Fruit fly (Drosophila melanogaster) whole organism, embryonic: ENCODE data around the gene CG14088.

Experiments
- Aef1 ChIP-seq: fragments of 200-800 bp; sonication (Bioruptor generic); IDR thresholded peaks from 3 replicates; pipeline ENCODE4 v1.3.6; 2022; ENCODE audit warnings: missing biosample characterization, missing genetic modification characterization
- Atf6 ChIP-seq: fragments of 200-800 bp; sonication (Bioruptor generic); IDR thresholded peaks from 2 replicates; pipeline ENCODE4 v1.3.6; 2022; ENCODE audit warnings: missing biosample characterization, missing genetic modification characterization
- Awh ChIP-seq: fragments of 200-800 bp; sonication (Bioruptor generic); IDR thresholded peaks from 2 replicates; pipeline ENCODE4, ENCODE4 v1.3.6; 2022; ENCODE audit warnings: missing biosample characterization, missing genetic modification characterization
- Bgb ChIP-seq: fragments of 200-800 bp; sonication (Bioruptor generic); IDR thresholded peaks from 2 replicates; pipeline ENCODE4 v1.3.6; 2022; ENCODE audit warnings: missing biosample characterization, missing genetic modification characterization; ENCODE audit not compliant: partially characterized antibody
- BtbVII ChIP-seq: fragments of 200-800 bp; sonication (Bioruptor generic); optimal IDR thresholded peaks from 3 replicates; lab custom pipeline; 2017; ENCODE audit warnings: missing biosample characterization, mild to moderate bottlenecking, missing genetic modification characterization
- CG11247 ChIP-seq: fragments of 200-800 bp; sonication (Bioruptor generic); IDR thresholded peaks from 2 replicates; pipeline ENCODE4 v1.3.6; 2022; ENCODE audit warnings: missing biosample characterization, missing genetic modification characterization
- CG13123 ChIP-seq: fragments of 200-800 bp; sonication (Bioruptor generic); optimal IDR thresholded peaks from 2 replicates; lab custom pipeline; 2016; ENCODE audit warnings: missing biosample characterization, missing genetic modification characterization
- CG16863 ChIP-seq: fragments of 200-800 bp; sonication (Bioruptor generic); optimal IDR thresholded peaks from 3 replicates; lab custom pipeline; 2016; ENCODE audit warnings: missing biosample characterization, missing genetic modification characterization
- CG17359 ChIP-seq: fragments of 200-800 bp; sonication (Bioruptor generic); optimal IDR thresholded peaks from 3 replicates; lab custom pipeline; 2018; ENCODE audit warnings: missing biosample characterization, mild to moderate bottlenecking, missing genetic modification characterization, moderate library complexity
- CG17385 ChIP-seq: fragments of 200-800 bp; sonication (Bioruptor generic); optimal IDR thresholded peaks from 3 replicates; lab custom pipeline; 2018; ENCODE audit warnings: missing biosample characterization, mild to moderate bottlenecking, missing genetic modification characterization
- CG1792 ChIP-seq: fragments of 200-800 bp; sonication (Bioruptor generic); optimal IDR thresholded peaks from 2 replicates; lab custom pipeline; 2016; ENCODE audit warnings: missing biosample characterization, missing genetic modification characterization
- CG18262 ChIP-seq: fragments of 200-800 bp; optimal IDR thresholded peaks from 3 replicates; lab custom pipeline; 2019; ENCODE audit warnings: missing biosample characterization, mild to moderate bottlenecking, missing genetic modification characterization, moderate library complexity
- CG1832 ChIP-seq: fragments of 200-800 bp; sonication (Bioruptor generic); optimal IDR thresholded peaks from 2 replicates; lab custom pipeline; 2017; ENCODE audit warnings: missing biosample characterization, mild to moderate bottlenecking, missing genetic modification characterization, inconsistent platforms
- CG32532 ChIP-seq: fragments of 200-800 bp; sonication (Bioruptor generic); IDR thresholded peaks from 2 replicates; pipeline ENCODE4 v1.3.6; 2022; ENCODE audit warnings: missing biosample characterization, missing genetic modification characterization
- CG3407 ChIP-seq: fragments of 200-800 bp; sonication (Bioruptor generic); optimal IDR thresholded peaks from 2 replicates; lab custom pipeline; 2018; ENCODE audit warnings: missing biosample characterization, mild to moderate bottlenecking, missing genetic modification characterization
- CG34376 ChIP-seq: fragments of 200-800 bp; sonication (Bioruptor generic); optimal IDR thresholded peaks from 2 replicates; lab custom pipeline; 2018; ENCODE audit warnings: missing biosample characterization, mild to moderate bottlenecking, missing genetic modification characterization
- CG4404 ChIP-seq: fragments of 200-800 bp; sonication (Bioruptor generic); IDR thresholded peaks from 2 replicates; pipeline ENCODE4 v1.3.6; 2022; ENCODE audit warnings: missing biosample characterization, missing genetic modification characterization
- CG4730 ChIP-seq: fragments of 200-800 bp; sonication (Bioruptor generic); IDR thresholded peaks from 2 replicates; pipeline ENCODE4 v1.3.6; 2022; ENCODE audit warnings: missing biosample characterization, missing genetic modification characterization
- CG5180 ChIP-seq: fragments of 200-800 bp; sonication (Bioruptor generic); optimal IDR thresholded peaks from 3 replicates; lab custom pipeline; 2017; ENCODE audit warnings: missing biosample characterization, missing genetic modification characterization, mild to moderate bottlenecking, moderate library complexity, missing genetic modification reagents
- CG8089 ChIP-seq: fragments of 200-800 bp; sonication (Bioruptor generic); optimal IDR thresholded peaks from 3 replicates; lab custom pipeline; 2016; ENCODE audit warnings: missing biosample characterization, missing genetic modification characterization
- CG9437 ChIP-seq: fragments of 200-800 bp; sonication (Bioruptor generic); optimal IDR thresholded peaks from 2 replicates; lab custom pipeline; 2018; ENCODE audit warnings: missing biosample characterization, mild to moderate bottlenecking, missing genetic modification characterization
- Camta ChIP-seq: fragments of 200-800 bp; sonication (Bioruptor generic); optimal IDR thresholded peaks from 2 replicates; lab custom pipeline; 2016; ENCODE audit warnings: missing biosample characterization, missing genetic modification characterization
- D ChIP-seq, 2 experiments: fragments of 200-800 bp in 1 of 2; fragments of >200 bp in 1 of 2; sonication (Bioruptor generic) in 1 of 2; optimal IDR thresholded peaks; 2 replicates in 1 of 2; 3 replicates in 1 of 2; lab custom pipeline; 2017; ENCODE audit warnings: mild to moderate bottlenecking in 1 of 2, missing biosample characterization in 1 of 2, missing genetic modification characterization in 1 of 2, missing genetic modification reagents in 1 of 2
- Dip3 ChIP-seq: fragments of 200-800 bp; sonication (Bioruptor generic); optimal IDR thresholded peaks from 3 replicates; lab custom pipeline; 2016; ENCODE audit warnings: missing biosample characterization, missing genetic modification characterization
- Eip74EF ChIP-seq, 2 experiments: fragments of 200-800 bp in 1 of 2; fragments of >200 bp in 1 of 2; sonication (Bioruptor generic) in 1 of 2; optimal IDR thresholded peaks; 2 replicates each; lab custom pipeline; 2017 to 2019; ENCODE audit warnings: missing biosample characterization in 2 of 2, missing genetic modification characterization in 2 of 2, mild to moderate bottlenecking in 1 of 2, moderate library complexity in 1 of 2
- H2.0 ChIP-seq: fragments of 200-800 bp; sonication (Bioruptor generic); IDR thresholded peaks from 2 replicates; pipeline ENCODE4 v1.3.6; 2022; ENCODE audit warnings: missing biosample characterization, missing genetic modification characterization
- HLH54F ChIP-seq: fragments of 200-800 bp; sonication (Bioruptor generic); optimal IDR thresholded peaks from 3 replicates; lab custom pipeline; 2016; ENCODE audit warnings: missing biosample characterization, missing genetic modification characterization
- HmgZ ChIP-seq: fragments of 200-800 bp; sonication (Bioruptor generic); optimal IDR thresholded peaks from 2 replicates; lab custom pipeline; 2018; ENCODE audit warnings: missing biosample characterization, mild to moderate bottlenecking, missing genetic modification characterization
- MTF-1 ChIP-seq: fragments of 200-800 bp; sonication (Bioruptor generic); optimal IDR thresholded peaks from 2 replicates; lab custom pipeline; 2018; ENCODE audit warnings: missing biosample characterization, mild to moderate bottlenecking, missing genetic modification characterization, borderline replicate concordance
- Mrtf ChIP-seq: fragments of 200-800 bp; sonication (Bioruptor generic); IDR thresholded peaks from 3 replicates; pipeline ENCODE4 v1.3.6; 2022; ENCODE audit warnings: missing biosample characterization, missing genetic modification characterization
- Oli ChIP-seq: fragments of 200-800 bp; sonication (Bioruptor generic); optimal IDR thresholded peaks from 2 replicates; lab custom pipeline; 2018; ENCODE audit warnings: missing biosample characterization, mild to moderate bottlenecking, missing genetic modification characterization, moderate library complexity
- Opbp ChIP-seq: fragments of 200-800 bp; sonication (Bioruptor generic); IDR thresholded peaks from 3 replicates; pipeline ENCODE4 v1.3.6; 2022; ENCODE audit warnings: missing biosample characterization, missing genetic modification characterization; ENCODE audit not compliant: partially characterized antibody
- Side ChIP-seq: fragments of 200-800 bp; sonication (Bioruptor generic); optimal IDR thresholded peaks from 2 replicates; lab custom pipeline; 2016; ENCODE audit warnings: missing biosample characterization, missing genetic modification characterization
- Six4 ChIP-seq: fragments of 200-800 bp; sonication (Bioruptor generic); optimal IDR thresholded peaks from 2 replicates; lab custom pipeline; 2016; ENCODE audit warnings: missing biosample characterization, missing genetic modification characterization
- Xbp1 ChIP-seq: fragments of 200-800 bp; sonication (Bioruptor generic); optimal IDR thresholded peaks from 3 replicates; lab custom pipeline; 2016; ENCODE audit warnings: missing biosample characterization, mild to moderate bottlenecking, missing genetic modification characterization
- ab ChIP-seq: fragments of 200-800 bp; sonication (Bioruptor generic); optimal IDR thresholded peaks from 2 replicates; lab custom pipeline; 2016; ENCODE audit warnings: missing biosample characterization, missing genetic modification characterization
- al ChIP-seq: fragments of 200-800 bp; sonication (Bioruptor generic); IDR thresholded peaks from 2 replicates; pipeline ENCODE4 v1.3.6; 2022; ENCODE audit warnings: missing biosample characterization, missing genetic modification characterization
- az2 ChIP-seq: fragments of 200-800 bp; sonication (Bioruptor generic); optimal IDR thresholded peaks from 3 replicates; lab custom pipeline; 2016; ENCODE audit warnings: missing biosample characterization, missing genetic modification characterization
- bowl ChIP-seq: fragments of 200-800 bp; sonication (Bioruptor generic); IDR thresholded peaks from 2 replicates; pipeline ENCODE4 v1.3.6; 2022; ENCODE audit warnings: missing biosample characterization, missing genetic modification characterization
- croc ChIP-seq: fragments of 200-800 bp; sonication (Bioruptor generic); conservative IDR thresholded peaks from 3 replicates; pipeline ENCODE4 v1.3.6; 2022; ENCODE audit warnings: missing biosample characterization, missing genetic modification characterization
- ewg ChIP-seq: fragments of 200-800 bp; sonication (Bioruptor generic); optimal IDR thresholded peaks from 3 replicates; lab custom pipeline; 2017; ENCODE audit warnings: mild to moderate bottlenecking, missing biosample characterization, missing genetic modification reagents, missing genetic modification characterization
- exex ChIP-seq: fragments of 200-800 bp; sonication (Bioruptor generic); optimal IDR thresholded peaks from 4 replicates; lab custom pipeline; 2018; ENCODE audit warnings: missing biosample characterization, mild to moderate bottlenecking, missing genetic modification characterization, moderate library complexity
- gcm2 ChIP-seq: fragments of 200-800 bp; sonication (Bioruptor generic); optimal IDR thresholded peaks from 2 replicates; lab custom pipeline; 2016; ENCODE audit warnings: missing biosample characterization, missing genetic modification characterization
- ham ChIP-seq: fragments of 200-800 bp; sonication (Bioruptor generic); IDR thresholded peaks from 2 replicates; pipeline ENCODE4 v1.3.6; 2022; ENCODE audit warnings: missing biosample characterization, missing genetic modification characterization
- klu ChIP-seq: fragments of 200-800 bp; sonication (Bioruptor generic); IDR thresholded peaks from 2 replicates; pipeline ENCODE4 v1.3.6; 2022; ENCODE audit warnings: missing biosample characterization, missing genetic modification characterization
- lilli ChIP-seq: fragments of 200-800 bp; sonication (Bioruptor generic); optimal IDR thresholded peaks from 3 replicates; lab custom pipeline; 2016; ENCODE audit warnings: missing biosample characterization, missing genetic modification characterization
- luna ChIP-seq: fragments of 200-800 bp; sonication (Bioruptor generic); optimal IDR thresholded peaks from 2 replicates; lab custom pipeline; 2016; ENCODE audit warnings: missing biosample characterization, missing genetic modification characterization
- scrt ChIP-seq: fragments of 200-800 bp; sonication (Bioruptor generic); optimal IDR thresholded peaks from 2 replicates; lab custom pipeline; 2018; ENCODE audit warnings: missing biosample characterization, mild to moderate bottlenecking, missing genetic modification characterization, moderate library complexity
- sens-2 ChIP-seq: fragments of 200-800 bp; sonication (Bioruptor generic); IDR thresholded peaks from 2 replicates; pipeline ENCODE4 v1.3.6; 2022; ENCODE audit warnings: missing biosample characterization, missing genetic modification characterization
- seq ChIP-seq: fragments of 200-800 bp; sonication (Bioruptor generic); IDR thresholded peaks from 2 replicates; pipeline ENCODE4 v1.3.6; 2022; ENCODE audit warnings: missing biosample characterization, missing genetic modification characterization

The CG14088 gene

DNA sequence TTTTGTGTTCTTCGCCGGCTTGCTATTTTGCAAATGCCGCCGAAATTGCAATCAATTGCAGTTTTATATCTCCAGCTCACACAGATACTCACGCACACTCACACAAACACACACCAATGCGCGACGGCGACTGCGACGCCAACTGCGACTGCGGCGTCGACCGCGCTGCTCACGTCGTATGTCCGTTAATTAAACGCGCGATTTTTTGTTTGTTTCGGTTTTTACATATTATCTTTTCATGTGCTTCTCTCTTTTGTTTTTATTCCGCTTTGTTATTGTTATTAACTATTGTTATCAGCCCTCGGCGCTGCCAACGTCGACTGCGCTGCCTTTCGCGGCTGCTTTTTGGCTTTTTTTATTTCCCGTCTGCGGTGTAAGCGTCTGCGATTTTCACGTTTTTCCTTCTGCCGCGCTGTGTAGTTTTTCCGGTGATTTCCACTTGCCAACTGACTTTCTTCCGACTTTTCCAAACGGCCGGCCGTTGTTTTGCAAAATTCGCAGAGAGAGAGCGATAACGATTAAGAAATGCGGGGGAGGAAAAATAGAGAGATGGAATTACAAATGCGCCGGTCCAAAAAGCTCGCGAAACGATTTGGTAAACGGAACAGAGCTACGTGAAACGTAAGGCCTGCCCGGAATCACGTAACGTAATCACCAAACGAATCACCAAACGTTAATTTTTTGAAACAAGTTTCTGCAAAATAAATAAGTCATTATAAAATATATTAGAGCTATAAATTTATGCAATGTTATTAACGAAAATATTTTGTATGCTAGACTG lies 35.3 kb downstream of the CG14088 start, which contains the start of gene fz2 (continued):
- TF ChIP-seq Dip3 (GFP tag; lab: Kevin White, UChicago) (no peak), CG8089 (GFP tag; lab: Kevin White, UChicago) (no peak), Mrtf (GFP tag; lab: Robert Waterston, UW) (no peak), CG5180 (GFP tag; lab: Kevin White, UChicago) (no peak), sens-2 (GFP tag; lab: Robert Waterston, UW) (no peak), HLH54F (no peak), luna (no peak), ewg (GFP tag; lab: Kevin White, UChicago) (peak; percentile 85), Aef1 (GFP tag; lab: Robert Waterston, UW) (no peak), D (optimal IDR thresholded peaks at IDR 0.05; lab: Kevin White, UChicago) (no peak), D (GFP tag; optimal IDR thresholded peaks at IDR 0.05; lab: Kevin White, UChicago) (no peak), CG17359 (tag; lab: Kevin White, UChicago) (no peak), al (GFP tag; lab: Robert Waterston, UW) (no peak), BtbVII (no peak), Eip74EF (GFP tag; optimal IDR thresholded peaks at IDR 0.05; lab: Kevin White, UChicago) (no peak), Six4 (no peak), CG16863 (GFP tag; lab: Kevin White, UChicago) (no peak), CG11247 (GFP tag; lab: Robert Waterston, UW) (no peak), az2 (GFP tag; lab: Kevin White, UChicago) (no peak), CG1832 (GFP tag; lab: Kevin White, UChicago) (no peak), H2.0 (GFP tag; lab: Robert Waterston, UW) (no peak), MTF-1 (no peak), ham (GFP tag; lab: Robert Waterston, UW) (no peak), CG4730 (GFP tag; lab: Robert Waterston, UW) (no peak), CG34376 (GFP tag; lab: Kevin White, UChicago) (peak; percentile 27), Opbp (GFP tag; lab: Robert Waterston, UW) (no peak), bowl (no peak), CG18262 (no peak), gcm2 (GFP tag; lab: Kevin White, UChicago) (no peak), CG9437 (peak; percentile 98), exex (tag; lab: Kevin White, UChicago) (peak; percentile 3), CG3407 (GFP tag; lab: Kevin White, UChicago) (no peak), Awh (GFP tag; lab: Robert Waterston, UW) (no peak), seq (GFP tag; lab: Robert Waterston, UW) (peak; percentile 36; the same call in 1 of the 2 replicates), Atf6 (GFP tag; lab: Robert Waterston, UW) (no peak), CG4404 (GFP tag; lab: Robert Waterston, UW) (no peak), HmgZ (tag; lab: Kevin White, UChicago) (no peak), croc (no peak), Side (no peak), CG1792 (no peak), Xbp1 (GFP tag; lab: Kevin White, UChicago) (no peak), Oli (tag; lab: Kevin White, UChicago) (no peak), CG13123 (GFP tag; lab: Kevin White, UChicago) (no peak), lilli (no peak), Camta (no peak), CG17385 (no peak), scrt (GFP tag; lab: Kevin White, UChicago) (peak; percentile 33), klu (GFP tag; lab: Robert Waterston, UW) (no peak), Bgb (peak; percentile 35; the same call in 1 of the 2 replicates), CG32532 (GFP tag; lab: Robert Waterston, UW) (0 out of 2 replicates have a peak, but pooled peaks have one; percentile 20), ab (no peak)
